Worm (Caenorhabditis elegans) whole organism, L4 larva: ENCODE measurements around the gene F08H9.3.

Experiments
- F44E2.7 ChIP-seq: fragments of 200-800 bp; sonication (Bioruptor generic); IDR thresholded peaks from 2 replicates; pipeline ENCODE4 v2.1.2; 2022; ENCODE audit warnings: missing genetic modification characterization, missing compliant biosample characterization
- R02D3.7 ChIP-seq: fragments of 150-350 bp; sonication (generic microtip); optimal IDR thresholded peaks from 3 replicates; lab custom pipeline; 2014; ENCODE audit warnings: missing biosample characterization, missing genetic modification characterization
- T20F7.1 ChIP-seq: fragments of 200-800 bp; sonication (Bioruptor generic); optimal IDR thresholded peaks from 2 replicates; lab custom pipeline; 2018; ENCODE audit warnings: mild to moderate bottlenecking, missing genetic modification characterization, missing compliant biosample characterization
- T26A8.4 ChIP-seq: fragments of 200-800 bp; sonication (Bioruptor generic); IDR thresholded peaks from 2 replicates; pipeline ENCODE4 v1.3.6; 2022; ENCODE audit warnings: missing genetic modification characterization, missing compliant biosample characterization
- arid-1 ChIP-seq: fragments of 200-800 bp; sonication (Bioruptor generic); conservative IDR thresholded peaks from 2 replicates; pipeline ENCODE4 v1.3.6; 2022; ENCODE audit warnings: missing genetic modification reagents, missing genetic modification characterization, missing compliant biosample characterization
- attf-4 ChIP-seq: sonication (generic microtip); optimal IDR thresholded peaks from 3 replicates; lab custom pipeline; 2017; ENCODE audit warnings: missing biosample characterization, missing genetic modification characterization
- ceh-20 ChIP-seq: fragments of 200-800 bp; sonication (Bioruptor generic); IDR thresholded peaks from 2 replicates; pipeline ENCODE4 v1.3.6; 2022; ENCODE audit warnings: missing genetic modification reagents, missing genetic modification characterization, missing compliant biosample characterization
- ceh-28 ChIP-seq: fragments of 150-350 bp; optimal IDR thresholded peaks from 2 replicates; lab custom pipeline; 2014; ENCODE audit warnings: missing biosample characterization, missing genetic modification reagents, missing genetic modification characterization
- ceh-44 ChIP-seq: fragments of 200-800 bp; sonication (Bioruptor generic); IDR thresholded peaks from 2 replicates; pipeline ENCODE4 v1.3.6; 2022; ENCODE audit warnings: missing genetic modification reagents, missing genetic modification characterization, missing compliant biosample characterization
- ceh-62 ChIP-seq: sonication (generic microtip); optimal IDR thresholded peaks from 2 replicates; lab custom pipeline; 2017; ENCODE audit warnings: missing biosample characterization, missing genetic modification characterization
- ctbp-1 ChIP-seq: fragments of 200-800 bp; sonication (Bioruptor generic); IDR thresholded peaks from 2 replicates; pipeline ENCODE4 v1.3.6; 2022; ENCODE audit warnings: missing genetic modification reagents, missing genetic modification characterization, missing compliant biosample characterization
- daf-16 ChIP-seq, 3 experiments: sonication (generic microtip); optimal IDR thresholded peaks; 2 replicates each; lab custom pipeline; 2016 to 2017; ENCODE audit warnings: missing genetic modification characterization in 3 of 3, missing genetic modification reagents in 3 of 3, mild to moderate bottlenecking in 2 of 3, missing compliant biosample characterization in 2 of 3, missing biosample characterization in 1 of 3, moderate library complexity in 1 of 3
- daf-19 ChIP-seq: fragments of 200-800 bp; sonication (Bioruptor generic); conservative IDR thresholded peaks from 2 replicates; pipeline ENCODE4 v1.3.6; 2022; ENCODE audit warnings: missing genetic modification characterization, missing compliant biosample characterization
- daf-8 ChIP-seq: fragments of 200-800 bp; sonication (Bioruptor generic); IDR thresholded peaks from 2 replicates; pipeline ENCODE4 v1.3.6; 2022; ENCODE audit warnings: missing genetic modification characterization, missing compliant biosample characterization
- dmd-6 ChIP-seq: fragments of 200-800 bp; sonication (Bioruptor generic); IDR thresholded peaks from 2 replicates; pipeline ENCODE4 v1.3.6; 2022; ENCODE audit warnings: missing genetic modification reagents, missing genetic modification characterization, missing compliant biosample characterization
- dpl-1 ChIP-seq: fragments of 150-350 bp; optimal IDR thresholded peaks from 2 replicates; lab custom pipeline; 2014; ENCODE audit warnings: missing biosample characterization, missing genetic modification reagents, missing genetic modification characterization
- duxl-1 ChIP-seq: sonication (generic microtip); optimal IDR thresholded peaks from 2 replicates; lab custom pipeline; 2016; ENCODE audit warnings: mild to moderate bottlenecking, missing genetic modification characterization, moderate library complexity, missing compliant biosample characterization; ENCODE audit not compliant: poor library complexity
- dve-1 ChIP-seq: sonication (generic microtip); optimal IDR thresholded peaks from 2 replicates; lab custom pipeline; 2017; ENCODE audit warnings: antibody characterized with exemption, mild to moderate bottlenecking, missing genetic modification characterization, missing compliant biosample characterization; ENCODE audit not compliant: insufficient read depth
- egl-27 ChIP-seq: sonication (generic microtip); optimal IDR thresholded peaks from 3 replicates; lab custom pipeline; 2017; ENCODE audit warnings: missing biosample characterization, missing genetic modification reagents, missing genetic modification characterization
- fkh-10 ChIP-seq: fragments of 150-350 bp; optimal IDR thresholded peaks from 2 replicates; lab custom pipeline; 2014; ENCODE audit warnings: missing biosample characterization, missing genetic modification reagents, missing genetic modification characterization
- hif-1 ChIP-seq, 2 experiments: sonication (generic microtip); optimal IDR thresholded peaks; 2 replicates each; lab custom pipeline; 2016 to 2017; ENCODE audit warnings: missing compliant biosample characterization in 2 of 2, missing genetic modification characterization in 2 of 2, missing genetic modification reagents in 2 of 2, missing genotype in 2 of 2, mild to moderate bottlenecking in 1 of 2
- hlh-11 ChIP-seq: fragments of 200-800 bp; sonication (Bioruptor generic); optimal IDR thresholded peaks from 2 replicates; lab custom pipeline; 2018; ENCODE audit warnings: mild to moderate bottlenecking, missing genetic modification characterization, missing compliant biosample characterization
- hmg-1.1 ChIP-seq: fragments of 200-800 bp; sonication (Bioruptor generic); IDR thresholded peaks from 2 replicates; pipeline ENCODE4 v1.3.6; 2022; ENCODE audit warnings: missing genetic modification reagents, missing genetic modification characterization, missing compliant biosample characterization
- lim-7 ChIP-seq: fragments of 200-800 bp; sonication (Bioruptor generic); IDR thresholded peaks from 2 replicates; pipeline ENCODE4 v1.3.6; 2022; ENCODE audit warnings: missing genetic modification characterization, missing compliant biosample characterization
- lin-13 ChIP-seq: fragments of 150-350 bp; optimal IDR thresholded peaks from 2 replicates; lab custom pipeline; 2014; ENCODE audit warnings: missing biosample characterization, missing genetic modification reagents, missing genetic modification characterization
- lin-38 ChIP-seq: fragments of 200-800 bp; sonication (Bioruptor generic); IDR thresholded peaks from 2 replicates; pipeline ENCODE4 v1.3.6; 2022; ENCODE audit warnings: missing genetic modification reagents, missing genetic modification characterization, missing compliant biosample characterization
- lir-3 ChIP-seq: sonication (generic microtip); optimal IDR thresholded peaks from 2 replicates; lab custom pipeline; 2016; ENCODE audit warnings: mild to moderate bottlenecking, missing genetic modification characterization, missing compliant biosample characterization
- lsy-2 ChIP-seq, 2 experiments: fragments of 150-350 bp in 1 of 2; sonication (generic microtip) in 1 of 2; optimal IDR thresholded peaks; 2 replicates each; lab custom pipeline; 2014 to 2017; ENCODE audit warnings: missing biosample characterization in 2 of 2, missing genetic modification characterization in 2 of 2
- mdl-1 ChIP-seq, 2 experiments: fragments of 150-350 bp in 1 of 2; sonication (generic microtip) in 1 of 2; optimal IDR thresholded peaks; 2 replicates each; lab custom pipeline; 2014 to 2017; ENCODE audit warnings: missing biosample characterization in 2 of 2, missing genetic modification characterization in 2 of 2
- mep-1 ChIP-seq: fragments of 150-350 bp; sonication (generic microtip); optimal IDR thresholded peaks from 3 replicates; lab custom pipeline; 2014; ENCODE audit warnings: missing biosample characterization, missing genetic modification characterization
- mes-2 ChIP-seq: sonication (generic microtip); optimal IDR thresholded peaks from 2 replicates; lab custom pipeline; 2016; ENCODE audit warnings: missing genotype, mild to moderate bottlenecking, missing genetic modification characterization, missing compliant biosample characterization; ENCODE audit not compliant: poor library complexity, severe bottlenecking
- mxl-3 ChIP-seq: fragments of 200-800 bp; sonication (Bioruptor generic); optimal IDR thresholded peaks from 2 replicates; lab custom pipeline; 2018; ENCODE audit warnings: mild to moderate bottlenecking, missing genetic modification characterization, missing compliant biosample characterization
- nhr-28 ChIP-seq: fragments of 150-350 bp; optimal IDR thresholded peaks from 2 replicates; lab custom pipeline; 2014; ENCODE audit warnings: missing biosample characterization, missing genetic modification characterization
- nhr-76 ChIP-seq: fragments of 150-350 bp; optimal IDR thresholded peaks from 2 replicates; lab custom pipeline; 2014; ENCODE audit warnings: missing biosample characterization, missing genetic modification characterization
- nhr-77 ChIP-seq: fragments of 150-350 bp; optimal IDR thresholded peaks from 2 replicates; lab custom pipeline; 2014; ENCODE audit warnings: missing biosample characterization, missing genetic modification characterization
- php-3 ChIP-seq: fragments of 200-800 bp; sonication (Bioruptor generic); IDR thresholded peaks from 2 replicates; pipeline ENCODE4 v1.3.6; 2022; ENCODE audit warnings: missing genetic modification reagents, missing genetic modification characterization, missing compliant biosample characterization
- rbr-2 ChIP-seq: sonication (generic microtip); optimal IDR thresholded peaks from 2 replicates; lab custom pipeline; 2016; ENCODE audit warnings: missing genotype, missing genetic modification characterization, missing compliant biosample characterization
- spr-1 ChIP-seq: sonication (generic microtip); optimal IDR thresholded peaks from 2 replicates; lab custom pipeline; 2016; ENCODE audit warnings: mild to moderate bottlenecking, missing genetic modification characterization, missing compliant biosample characterization
- unc-130 ChIP-seq: sonication (generic microtip); optimal IDR thresholded peaks from 2 replicates; lab custom pipeline; 2016; ENCODE audit warnings: missing genetic modification reagents, missing genetic modification characterization, missing compliant biosample characterization
- unc-62 ChIP-seq, 3 experiments: fragments of 150-350 bp in 1 of 3; sonication (generic microtip); optimal IDR thresholded peaks in 2 of 3; peaks in 1 of 3; 1 replicate in 1 of 3; 2 replicates in 2 of 3; lab custom pipeline; 2014 to 2017; ENCODE audit warnings: missing biosample characterization in 3 of 3, missing genetic modification characterization in 3 of 3, missing genetic modification reagents in 3 of 3, missing genotype in 1 of 3
- zag-1 ChIP-seq: fragments of 150-350 bp; optimal IDR thresholded peaks from 2 replicates; lab custom pipeline; 2014; ENCODE audit warnings: missing biosample characterization, missing genetic modification characterization
- ztf-7 ChIP-seq: fragments of 150-350 bp; optimal IDR thresholded peaks from 2 replicates; lab custom pipeline; 2014; ENCODE audit warnings: missing biosample characterization, missing genetic modification characterization

Gene F08H9.3

DNA sequence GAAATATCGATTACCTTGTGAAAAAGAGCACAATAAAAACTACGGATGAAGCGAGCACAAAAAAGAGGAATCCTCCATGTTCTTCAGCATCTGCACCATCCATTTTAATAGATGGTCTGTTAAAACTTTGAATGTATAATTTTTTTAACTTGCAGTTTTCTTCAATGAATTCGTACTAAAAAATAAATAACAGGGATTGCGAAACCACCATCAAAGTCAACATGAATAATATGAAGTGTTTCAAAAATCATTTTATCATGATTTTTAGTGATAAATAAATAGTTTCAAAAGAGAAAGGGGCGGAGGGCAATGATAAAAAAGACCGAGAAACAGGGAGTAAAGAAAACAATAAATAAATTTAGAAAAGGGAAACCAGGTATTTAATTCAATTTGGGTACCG lies 41.8 kb downstream of the F08H9.3 start, which contains the start of gene dhs-22 (continued):
- TF ChIP-seq hlh-11 (tag; lab: Kevin White, UChicago): no peak
- no peak for TF ChIP-seq lin-13 (GFP tag; lab: Kevin White, UChicago)

- TF ChIP-seq lin-38 (peak; percentile 26; the same call in 1 of the 2 replicates), daf-19 (GFP tag; lab: Robert Waterston, UW) (no peak)
Observed at ce11 chrV:14419855-14420254, 43.3 kb downstream of the F08H9.3 start.

- TF ChIP-seq unc-62 (GFP tag; optimal IDR thresholded peaks at IDR 0.05 in 1 of 2; lab: Kevin White, UChicago): peak in 1 of 2 experiments; percentile 19
- no peak for TF ChIP-seq unc-62 (tag; optimal IDR thresholded peaks at IDR 0.05; lab: Kevin White, UChicago)
- TF ChIP-seq rbr-2 (tag; lab: Kevin White, UChicago): no peak
- TF ChIP-seq lsy-2 (tag; optimal IDR thresholded peaks at IDR 0.05; lab: Kevin White, UChicago): peak in 1 of 2 experiments; percentile 19
- TF ChIP-seq lir-3 (tag; lab: Kevin White, UChicago): no peak
- TF ChIP-seq R02D3.7 (tag; lab: Kevin White, UChicago): peak; percentile 39
- TF ChIP-seq F44E2.7 (GFP tag; lab: Robert Waterston, UW): no peak
- TF ChIP-seq daf-8: no peak
Observed at ce11 chrV:14417735-14418134, 45.4 kb downstream of the F08H9.3 start, which contains the start of the genes nxf-2 and set-31. Gene nxf-2, minus strand, starts transcription at chrV:14417835. Gene set-31, plus strand, starts transcription at chrV:14417903.

DNA sequence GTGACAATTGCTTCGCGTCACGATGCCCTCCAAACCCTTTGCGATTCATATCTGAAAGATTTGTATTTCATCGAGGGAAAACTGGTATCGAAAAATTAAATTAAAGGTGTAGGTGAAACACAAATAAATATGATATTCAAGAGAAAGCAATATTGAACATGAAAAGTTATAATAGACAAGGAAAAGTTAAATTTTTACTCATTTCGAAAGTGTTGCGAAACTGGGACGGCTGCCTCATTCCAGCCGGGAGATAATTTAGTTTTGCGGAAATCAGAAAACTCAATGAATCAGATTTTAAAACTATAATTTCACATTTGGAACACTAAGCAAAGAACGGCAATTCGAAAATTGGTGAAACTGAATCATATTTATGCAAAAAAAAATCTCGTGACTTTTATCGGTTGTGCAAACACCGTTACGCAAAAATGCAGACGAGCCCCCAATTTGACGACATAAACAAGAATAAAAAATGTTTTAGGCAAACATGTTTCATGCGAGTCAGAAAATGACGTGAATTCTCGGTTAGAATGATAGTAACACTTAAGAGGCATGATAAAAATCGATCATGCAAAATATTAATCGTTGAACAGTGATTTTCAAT lies 48.1 kb downstream of the F08H9.3 start, which contains the start of the genes nxf-1 and C15H11.11:
Gene nxf-1 (minus strand): TSS at position 51 of the 601 bp plus-strand sequence.
Gene C15H11.11 (plus strand): TSS at position 536 of the 601 bp plus-strand sequence.
- TF ChIP-seq mxl-3 (GFP tag; lab: Kevin White, UChicago) (peak; percentile 14), nhr-28 (tag; lab: Kevin White, UChicago) (peak; percentile 50), php-3 (GFP tag; lab: Robert Waterston, UW) (peak; percentile 75; the same call in 1 of the 2 replicates), egl-27 (no peak), hmg-1.1 (GFP tag; lab: Robert Waterston, UW) (peak; percentile 43; the same call in 1 of the 2 replicates), spr-1 (tag; lab: Kevin White, UChicago) (peak; percentile 35), mdl-1 (tag; optimal IDR thresholded peaks at IDR 0.05; lab: Kevin White, UChicago) (peak in 1 of 2 experiments; percentile 71), daf-16 (GFP tag; optimal IDR thresholded peaks at IDR 0.05; lab: Kevin White, UChicago) (peak; percentile 39 to 74), daf-16 (tag; optimal IDR thresholded peaks at IDR 0.05; lab: Kevin White, UChicago) (peak; percentile 99), ceh-44 (GFP tag; lab: Robert Waterston, UW) (no peak), mep-1 (peak; percentile 78), rbr-2 (tag; lab: Kevin White, UChicago) (peak; percentile 14), zag-1 (tag; lab: Kevin White, UChicago) (no peak), ceh-20 (GFP tag; lab: Robert Waterston, UW) (0 out of 2 replicates have a peak, but pooled peaks have one; percentile 28), lsy-2 (tag; optimal IDR thresholded peaks at IDR 0.05; lab: Kevin White, UChicago) (peak in 1 of 2 experiments; percentile 82), hif-1 (tag; optimal IDR thresholded peaks at IDR 0.05; lab: Kevin White, UChicago) (peak in 1 of 2 experiments; percentile 49), ctbp-1 (GFP tag; lab: Robert Waterston, UW) (no peak), nhr-77 (peak; percentile 76), T26A8.4 (peak; percentile 60), dpl-1 (peak; percentile 68), unc-130 (GFP tag; lab: Kevin White, UChicago) (no peak), mes-2 (tag; lab: Kevin White, UChicago) (peak; percentile 76), ceh-62 (tag; lab: Kevin White, UChicago) (no peak), attf-4 (tag; lab: Kevin White, UChicago) (no peak), dmd-6 (GFP tag; lab: Robert Waterston, UW) (peak; percentile 81), T20F7.1 (GFP tag; lab: Kevin White, UChicago) (peak; percentile 81), ztf-7 (peak; percentile 74), dve-1 (peak; percentile 80), arid-1 (GFP tag; lab: Robert Waterston, UW) (peak; percentile 58; the same call in 1 of the 2 replicates), duxl-1 (peak; percentile 39), fkh-10 (GFP tag; lab: Kevin White, UChicago) (no peak), ceh-28 (no peak), nhr-76 (tag; lab: Kevin White, UChicago) (no peak), lim-7 (GFP tag; lab: Robert Waterston, UW) (no peak)
